Worm (Caenorhabditis elegans) whole organism, midembryonic: Measurements from ENCODE around the gene tag-325.

Experiments
- T22C8.4 ChIP-seq: fragments of 200-800 bp; sonication (Bioruptor generic); IDR thresholded peaks from 2 replicates; pipeline ENCODE4 v1.3.6; 2022; ENCODE audit warnings: missing genetic modification characterization, missing compliant biosample characterization
- cog-1 ChIP-seq: sonication (generic microtip); optimal IDR thresholded peaks from 2 replicates; lab custom pipeline; 2016; ENCODE audit warnings: missing genetic modification characterization, missing compliant biosample characterization
- flt-1 ChIP-seq: fragments of 200-800 bp; sonication (Bioruptor generic); IDR thresholded peaks from 2 replicates; pipeline ENCODE4 v1.3.6; 2022; ENCODE audit warnings: missing genetic modification characterization, missing compliant biosample characterization
- klf-2 ChIP-seq: fragments of 200-800 bp; sonication (Bioruptor generic); conservative IDR thresholded peaks from 2 replicates; pipeline ENCODE4 v1.3.6; 2022; ENCODE audit warnings: missing genetic modification reagents, missing genetic modification characterization, missing compliant biosample characterization
- med-1 ChIP-seq: sonication (generic microtip); optimal IDR thresholded peaks from 2 replicates; lab custom pipeline; 2017; ENCODE audit warnings: missing genetic modification characterization, mild to moderate bottlenecking, missing compliant biosample characterization, antibody characterized with exemption, missing genetic modification reagents; ENCODE audit not compliant: insufficient read depth
- ref-1 ChIP-seq: fragments of 200-800 bp; sonication (Bioruptor generic); conservative IDR thresholded peaks from 2 replicates; pipeline ENCODE4 v1.3.6; 2022; ENCODE audit warnings: missing genetic modification reagents, missing genetic modification characterization, missing compliant biosample characterization
- tab-1 ChIP-seq: fragments of 200-800 bp; sonication (Bioruptor generic); IDR thresholded peaks from 2 replicates; pipeline ENCODE4 v1.3.6; 2022; ENCODE audit warnings: missing genetic modification characterization, missing compliant biosample characterization
- ztf-23 ChIP-seq: fragments of 200-800 bp; sonication (Bioruptor generic); IDR thresholded peaks from 2 replicates; pipeline ENCODE4 v1.3.6; 2022; ENCODE audit warnings: missing genetic modification reagents, missing genetic modification characterization, missing compliant biosample characterization
- ztf-29 ChIP-seq: fragments of 200-800 bp; sonication (Bioruptor generic); IDR thresholded peaks from 2 replicates; pipeline ENCODE4 v1.3.6; 2022; ENCODE audit warnings: missing genetic modification reagents, missing genetic modification characterization, missing compliant biosample characterization

Gene tag-325

DNA sequence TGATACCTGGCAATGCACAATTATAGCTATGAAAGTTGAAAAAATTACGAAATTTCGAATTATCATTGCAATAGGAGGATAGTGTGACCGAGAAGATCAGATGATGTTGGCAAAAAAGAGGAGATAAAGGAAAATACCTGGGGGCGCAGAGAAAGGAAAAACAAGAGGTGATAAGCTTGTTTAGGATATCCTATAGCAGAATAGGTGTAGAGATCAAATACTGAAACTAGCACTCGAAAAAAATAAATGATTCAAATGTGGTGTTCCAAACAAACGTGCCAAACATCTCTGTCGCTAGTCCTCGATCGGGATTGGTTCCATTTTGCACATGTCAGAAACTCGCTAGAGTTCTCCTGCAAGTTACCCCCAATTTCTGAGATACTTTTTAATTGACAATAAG, 32.8 kb downstream of the tag-325 start, which contains the start of gene F26A1.9:
Gene F26A1.9, minus strand, starts transcription at position 101 of the 400 bp plus-strand sequence.
- TF ChIP-seq flt-1 (no peak), ztf-29 (no peak), T22C8.4 (no peak), ref-1 (GFP tag; lab: Robert Waterston, UW) (no peak), tab-1 (no peak), cog-1 (no peak), ztf-23 (GFP tag; lab: Robert Waterston, UW) (no peak), klf-2 (GFP tag; lab: Robert Waterston, UW) (no peak), med-1 (GFP tag; lab: Kevin White, UChicago) (no peak)

DNA sequence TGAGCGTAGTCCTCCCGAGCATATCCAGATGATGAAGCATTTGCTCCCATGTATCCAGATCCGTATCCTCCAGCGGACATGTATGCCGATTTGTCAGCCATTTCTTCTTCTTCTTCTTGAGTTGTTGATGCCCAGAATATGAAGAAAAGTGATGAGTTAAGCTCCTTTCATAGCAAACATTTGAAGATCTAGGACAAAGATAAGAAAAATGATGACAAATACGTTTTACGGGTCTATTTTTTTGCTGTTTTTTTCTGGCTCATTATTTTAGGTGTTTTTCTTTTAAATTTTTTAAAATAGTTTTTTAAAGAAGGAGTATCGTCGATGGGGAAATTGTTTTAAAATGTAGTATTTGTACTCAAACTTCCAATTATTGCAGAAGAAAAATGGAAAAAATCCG, 33.6 kb downstream of the tag-325 start, which contains the start of gene nspd-9:
Gene nspd-9, minus strand, starts transcription at position 101 of the 400 bp plus-strand sequence.
- no peak for TF ChIP-seq ztf-23 (GFP tag; lab: Robert Waterston, UW)
- TF ChIP-seq ref-1 (GFP tag; lab: Robert Waterston, UW) = no peak
- TF ChIP-seq T22C8.4 = no peak
- TF ChIP-seq med-1 (GFP tag; lab: Kevin White, UChicago) = no peak
- no peak for TF ChIP-seq flt-1
- no peak for TF ChIP-seq cog-1
- no peak for TF ChIP-seq klf-2 (GFP tag; lab: Robert Waterston, UW)
- no peak for TF ChIP-seq ztf-29
- no peak for TF ChIP-seq tab-1

DNA sequence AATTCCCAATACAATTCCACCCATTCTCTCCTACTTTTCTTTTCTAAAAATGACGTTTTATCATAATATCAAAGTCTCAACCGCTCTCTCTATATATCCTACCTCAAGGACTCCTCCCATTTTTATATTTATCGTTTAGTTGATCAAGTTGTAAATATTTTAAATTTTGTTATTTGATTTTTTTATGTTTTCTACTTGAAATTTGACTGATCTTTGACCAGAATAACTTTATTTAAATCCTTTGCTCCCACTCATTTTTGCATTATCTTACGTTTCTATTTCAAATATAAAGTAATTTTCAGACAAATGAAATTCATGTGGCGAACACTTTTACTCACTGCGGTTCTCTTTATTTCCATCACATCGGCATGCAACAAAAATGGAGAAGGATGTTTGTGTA, 40.8 kb downstream of the tag-325 start, which contains the start of the genes acbp-7 and F26A1.19:
Gene acbp-7, plus strand, starts transcription at position 301 of the 400 bp plus-strand sequence.
Gene F26A1.19, plus strand, starts transcription at position 303 of the 400 bp plus-strand sequence.
- TF ChIP-seq med-1 (GFP tag; lab: Kevin White, UChicago) (no peak), klf-2 (GFP tag; lab: Robert Waterston, UW) (no peak), ztf-29 (no peak), tab-1 (no peak), cog-1 (no peak), flt-1 (no peak), ztf-23 (GFP tag; lab: Robert Waterston, UW) (no peak), ref-1 (GFP tag; lab: Robert Waterston, UW) (no peak), T22C8.4 (no peak)

DNA sequence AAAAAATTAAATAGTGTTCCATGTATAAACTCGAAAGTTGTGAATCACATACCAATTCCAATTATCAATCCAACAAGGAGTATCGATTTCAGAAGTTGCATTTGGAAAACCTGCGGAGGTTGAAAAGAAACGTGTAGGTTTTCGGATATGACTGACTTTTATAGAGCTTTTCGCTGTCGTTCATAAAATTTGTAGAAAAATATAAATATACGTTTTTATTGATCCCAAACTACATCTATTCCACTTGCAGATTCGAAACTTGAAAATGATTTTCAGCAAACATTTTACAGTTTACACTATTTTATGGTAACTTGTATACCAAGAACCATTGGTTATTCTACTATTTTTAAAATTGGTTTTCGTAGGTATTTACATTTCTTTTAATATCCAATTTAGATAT, 45.5 kb downstream of the tag-325 start, which contains the start of gene clec-156:
Gene clec-156, minus strand, starts transcription at position 101 of the 400 bp plus-strand sequence.
- no peak for TF ChIP-seq cog-1
- TF ChIP-seq flt-1 = no peak
- no peak for TF ChIP-seq ref-1 (GFP tag; lab: Robert Waterston, UW)
- TF ChIP-seq ztf-29 = no peak
- TF ChIP-seq tab-1 = no peak
- TF ChIP-seq klf-2 (GFP tag; lab: Robert Waterston, UW) = no peak
- no peak for TF ChIP-seq T22C8.4
- no peak for TF ChIP-seq med-1 (GFP tag; lab: Kevin White, UChicago)
- TF ChIP-seq ztf-23 (GFP tag; lab: Robert Waterston, UW) = no peak

DNA sequence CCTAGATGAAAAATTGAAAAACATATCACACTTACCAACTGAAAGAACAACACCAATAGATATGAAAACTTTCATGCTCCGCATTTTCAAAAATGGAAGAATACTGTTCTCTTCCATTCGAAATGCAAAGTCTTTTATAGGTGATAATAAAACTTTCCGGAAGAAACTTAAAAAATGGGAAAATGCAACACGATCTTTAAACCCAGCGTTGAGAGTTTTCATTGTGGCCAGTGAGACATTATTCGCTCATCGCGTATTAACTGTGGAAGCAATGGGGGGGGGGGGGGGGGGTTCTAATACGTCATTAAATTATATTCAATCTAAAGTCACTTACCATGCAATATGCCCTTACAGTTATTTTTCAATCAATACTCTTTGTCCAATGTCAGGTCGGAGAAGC, 47.7 kb downstream of the tag-325 start, which contains the start of the genes clec-157 and fkh-5:
Gene clec-157, minus strand, starts transcription at position 101 of the 400 bp plus-strand sequence.
Gene fkh-5, plus strand, starts transcription at position 336 of the 400 bp plus-strand sequence.
- no peak for TF ChIP-seq T22C8.4
- no peak for TF ChIP-seq cog-1

DNA sequence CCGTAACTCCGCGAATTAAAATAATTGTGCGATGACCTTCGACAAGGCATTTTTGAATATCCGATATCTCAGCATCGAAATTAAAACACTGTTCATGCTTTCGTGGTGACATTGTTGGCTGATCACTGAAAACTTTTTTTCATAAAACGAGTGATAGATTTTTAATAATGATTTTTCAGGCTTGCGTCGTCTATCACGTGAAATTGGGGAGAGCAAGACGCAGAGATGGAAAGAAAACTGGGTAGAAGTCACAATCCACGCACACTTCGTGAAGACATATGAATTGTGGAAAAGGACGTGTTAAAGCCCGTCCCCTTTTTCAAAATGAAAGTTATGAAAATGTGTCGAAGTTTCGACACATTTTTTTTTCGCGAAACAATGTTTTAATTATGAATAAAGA, 53.1 kb downstream of the tag-325 start, which contains the start of gene nonu-1:
Gene nonu-1, minus strand, starts transcription at position 169 of the 400 bp plus-strand sequence.
- TF ChIP-seq cog-1 (no peak), flt-1 (no peak), ref-1 (GFP tag; lab: Robert Waterston, UW) (no peak), tab-1 (no peak), med-1 (GFP tag; lab: Kevin White, UChicago) (no peak), klf-2 (GFP tag; lab: Robert Waterston, UW) (no peak), ztf-23 (GFP tag; lab: Robert Waterston, UW) (no peak), ztf-29 (no peak), T22C8.4 (no peak)

DNA sequence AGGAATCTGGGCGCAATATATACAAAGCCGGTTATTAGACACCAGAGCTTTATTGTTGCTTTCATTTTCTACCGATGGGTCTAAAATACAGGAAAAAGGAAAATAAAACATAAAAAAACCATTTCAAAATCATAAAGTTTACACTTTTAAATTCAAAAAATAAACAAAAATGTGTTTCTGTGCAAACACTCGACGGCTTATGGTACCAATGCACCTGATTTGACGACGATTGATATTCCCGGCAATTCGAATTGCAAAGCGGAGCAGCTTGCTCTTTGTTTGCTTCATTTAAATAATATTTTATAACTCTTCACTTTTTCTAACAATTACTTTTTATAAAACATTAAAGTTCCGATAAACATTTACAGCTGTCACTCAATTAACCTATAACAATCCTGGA, 53.5 kb downstream of the tag-325 start, which contains the start of gene F26A1.1:
Gene F26A1.1, plus strand, starts transcription at position 369 of the 400 bp plus-strand sequence.
- no peak for TF ChIP-seq ztf-23 (GFP tag; lab: Robert Waterston, UW)
- no peak for TF ChIP-seq flt-1
- no peak for TF ChIP-seq T22C8.4
- TF ChIP-seq med-1 (GFP tag; lab: Kevin White, UChicago) = no peak
- no peak for TF ChIP-seq tab-1
- TF ChIP-seq ref-1 (GFP tag; lab: Robert Waterston, UW) = no peak
- TF ChIP-seq cog-1 = no peak
- no peak for TF ChIP-seq ztf-29

DNA sequence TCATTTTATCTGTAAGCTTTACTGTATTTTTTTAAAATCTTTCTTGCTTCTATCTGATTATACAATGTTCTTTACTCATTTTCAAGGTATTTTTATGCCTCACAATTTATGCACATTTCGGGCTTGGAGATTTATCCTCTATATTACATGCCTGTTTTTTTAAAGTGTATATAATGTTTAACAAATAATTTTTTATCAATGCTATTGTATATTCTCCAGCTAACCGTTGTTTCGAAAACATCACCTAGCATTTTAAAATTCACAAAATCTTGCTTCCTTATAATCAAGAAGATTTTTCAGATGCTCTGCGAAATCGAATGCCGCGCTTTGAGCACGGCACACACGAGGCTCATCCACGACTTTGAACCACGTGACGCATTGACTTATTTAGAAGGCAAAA, 55.4 kb downstream of the tag-325 start, which contains the start of gene ced-4:
Gene ced-4, plus strand, starts transcription at position 301 of the 400 bp plus-strand sequence.
- no peak for TF ChIP-seq ztf-23 (GFP tag; lab: Robert Waterston, UW)
- no peak for TF ChIP-seq ztf-29
- TF ChIP-seq ref-1 (GFP tag; lab: Robert Waterston, UW) = no peak
- no peak for TF ChIP-seq flt-1
- no peak for TF ChIP-seq med-1 (GFP tag; lab: Kevin White, UChicago)
- no peak for TF ChIP-seq T22C8.4
- no peak for TF ChIP-seq tab-1
- TF ChIP-seq cog-1 = no peak
- no peak for TF ChIP-seq klf-2 (GFP tag; lab: Robert Waterston, UW)
